Fruit fly (Drosophila melanogaster) whole organism, prepupa: ENCODE measurements around the gene CG8100.

Experiments used
- CG11902 ChIP-seq: fragments of 200-800 bp; sonication (Bioruptor generic); optimal IDR thresholded peaks from 3 replicates; lab custom pipeline; 2016; ENCODE audit warnings: missing biosample characterization, missing genetic modification characterization
- Met ChIP-seq: fragments of 200-800 bp; sonication (Bioruptor generic); optimal IDR thresholded peaks from 3 replicates; lab custom pipeline; 2016; ENCODE audit warnings: missing biosample characterization, missing genetic modification characterization

DNA sequence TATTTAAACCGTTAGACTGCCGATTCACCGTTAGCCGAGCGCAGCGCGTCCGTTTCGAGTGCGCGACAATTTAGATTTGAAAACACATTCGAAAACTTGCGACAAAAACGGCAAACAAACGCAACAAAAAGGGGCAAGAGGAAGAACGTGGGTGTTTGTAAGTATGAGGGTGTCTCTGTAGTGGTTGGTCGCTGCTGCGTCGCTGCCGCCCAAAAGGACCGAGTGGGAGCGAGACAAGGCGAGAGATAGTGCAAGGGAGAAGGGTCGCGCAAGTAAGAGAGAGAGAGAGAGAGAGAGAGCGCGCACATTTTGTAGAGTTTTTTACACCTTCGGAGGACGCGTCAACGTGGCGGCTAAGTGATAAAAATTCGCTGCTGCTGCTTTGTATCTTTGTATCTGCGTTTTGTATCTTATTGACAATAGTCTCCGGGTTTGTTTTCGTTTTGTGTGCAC, 24.7 kb downstream of the CG8100 start, which contains the start of gene Sox21a:
- TF ChIP-seq CG11902 (GFP tag; lab: Kevin White, UChicago) (no peak), Met (no peak)
